Worm (Caenorhabditis elegans) whole organism, L4 larva: Measurements from ENCODE around the gene C53B4.3.

ENCODE experiments used
- F44E2.7 ChIP-seq: fragments of 200-800 bp; sonication (Bioruptor generic); IDR thresholded peaks from 2 replicates; pipeline ENCODE4 v2.1.2; 2022; ENCODE audit warnings: missing genetic modification characterization, missing compliant biosample characterization
- F49E8.2 ChIP-seq: sonication (generic microtip); optimal IDR thresholded peaks from 2 replicates; lab custom pipeline; 2016; ENCODE audit warnings: missing compliant biosample characterization, mild to moderate bottlenecking, missing genetic modification characterization, borderline replicate concordance
- R02D3.7 ChIP-seq: fragments of 150-350 bp; sonication (generic microtip); optimal IDR thresholded peaks from 3 replicates; lab custom pipeline; 2014; ENCODE audit warnings: missing biosample characterization, missing genetic modification characterization
- egl-27 ChIP-seq: sonication (generic microtip); optimal IDR thresholded peaks from 3 replicates; lab custom pipeline; 2017; ENCODE audit warnings: missing biosample characterization, missing genetic modification reagents, missing genetic modification characterization
- egl-43 ChIP-seq: fragments of 200-800 bp; sonication (Bioruptor generic); IDR thresholded peaks from 2 replicates; pipeline ENCODE4 v1.3.6; 2022; ENCODE audit warnings: missing genetic modification reagents, missing genetic modification characterization, missing compliant biosample characterization
- hmg-1.1 ChIP-seq: fragments of 200-800 bp; sonication (Bioruptor generic); IDR thresholded peaks from 2 replicates; pipeline ENCODE4 v1.3.6; 2022; ENCODE audit warnings: missing genetic modification reagents, missing genetic modification characterization, missing compliant biosample characterization
- mdl-1 ChIP-seq, 2 experiments: fragments of 150-350 bp in 1 of 2; sonication (generic microtip) in 1 of 2; optimal IDR thresholded peaks; 2 replicates each; lab custom pipeline; 2014 to 2017; ENCODE audit warnings: missing biosample characterization in 2 of 2, missing genetic modification characterization in 2 of 2
- nhr-237 ChIP-seq: sonication (generic microtip); optimal IDR thresholded peaks from 2 replicates; lab custom pipeline; 2017; ENCODE audit warnings: missing biosample characterization, missing genetic modification characterization
- nhr-25 ChIP-seq: sonication (generic microtip); optimal IDR thresholded peaks from 2 replicates; lab custom pipeline; 2017; ENCODE audit warnings: missing genetic modification characterization, mild to moderate bottlenecking, missing compliant biosample characterization, antibody characterized with exemption, moderate library complexity, borderline replicate concordance; ENCODE audit not compliant: insufficient read depth
- nhr-28 ChIP-seq: fragments of 150-350 bp; optimal IDR thresholded peaks from 2 replicates; lab custom pipeline; 2014; ENCODE audit warnings: missing biosample characterization, missing genetic modification characterization
- nhr-76 ChIP-seq: fragments of 150-350 bp; optimal IDR thresholded peaks from 2 replicates; lab custom pipeline; 2014; ENCODE audit warnings: missing biosample characterization, missing genetic modification characterization
- skn-1 ChIP-seq: fragments of 150-350 bp; optimal IDR thresholded peaks from 2 replicates; lab custom pipeline; 2014; ENCODE audit warnings: missing biosample characterization, missing genetic modification characterization

ce11 chrIV:8929942-8930492, 43.5 kb downstream of the C53B4.3 start, which contains the start of the genes D1046.18 and slc-25A26:
- TF ChIP-seq hmg-1.1 (GFP tag; lab: Robert Waterston, UW): no peak
- no peak for TF ChIP-seq F44E2.7
- TF ChIP-seq R02D3.7 (tag; lab: Kevin White, UChicago): no peak
- no peak for TF ChIP-seq nhr-28 (tag; lab: Kevin White, UChicago)
- no peak for TF ChIP-seq skn-1 (tag; lab: Kevin White, UChicago)
- TF ChIP-seq egl-43 (GFP tag; lab: Robert Waterston, UW): no peak
- TF ChIP-seq F49E8.2 (tag; lab: Kevin White, UChicago): no peak
- TF ChIP-seq mdl-1 (tag; optimal IDR thresholded peaks at IDR 0.05; lab: Kevin White, UChicago): no peak
- TF ChIP-seq nhr-237 (tag; lab: Kevin White, UChicago): no peak
- TF ChIP-seq nhr-76 (tag; lab: Kevin White, UChicago): no peak
- TF ChIP-seq egl-27 (tag; lab: Kevin White, UChicago): no peak
- TF ChIP-seq nhr-25: no peak
